Worm (Caenorhabditis elegans) whole organism, L4 larva: ENCODE results near the gene W02H3.1.

ENCODE experiments used
- Y105C5A.15 ChIP-seq: fragments of 200-800 bp; sonication (Bioruptor generic); IDR thresholded peaks from 2 replicates; pipeline ENCODE4 v1.3.6; 2022; ENCODE audit warnings: missing genetic modification characterization, missing compliant biosample characterization
- aly-2 ChIP-seq: sonication (generic microtip); optimal IDR thresholded peaks from 2 replicates; lab custom pipeline; 2018; ENCODE audit warnings: missing biosample characterization, missing genetic modification characterization
- attf-4 ChIP-seq: sonication (generic microtip); optimal IDR thresholded peaks from 3 replicates; lab custom pipeline; 2017; ENCODE audit warnings: missing biosample characterization, missing genetic modification characterization
- ceh-82 ChIP-seq: sonication (generic microtip); optimal IDR thresholded peaks from 2 replicates; lab custom pipeline; 2017; ENCODE audit warnings: missing biosample characterization, missing genetic modification characterization
- daf-16 ChIP-seq, 3 experiments: sonication (generic microtip); optimal IDR thresholded peaks; 2 replicates each; lab custom pipeline; 2016 to 2017; ENCODE audit warnings: missing genetic modification characterization in 3 of 3, missing genetic modification reagents in 3 of 3, mild to moderate bottlenecking in 2 of 3, missing compliant biosample characterization in 2 of 3, missing biosample characterization in 1 of 3, moderate library complexity in 1 of 3
- jun-1 ChIP-seq: fragments of 150-350 bp; optimal IDR thresholded peaks from 2 replicates; lab custom pipeline; 2014; ENCODE audit warnings: missing biosample characterization, missing genetic modification reagents, missing genetic modification characterization
- lin-29 ChIP-seq: fragments of 200-800 bp; sonication (Bioruptor generic); IDR thresholded peaks from 2 replicates; pipeline ENCODE4 v1.3.6; 2022; ENCODE audit warnings: missing genetic modification reagents, missing genetic modification characterization, missing compliant biosample characterization
- mdl-1 ChIP-seq, 2 experiments: fragments of 150-350 bp in 1 of 2; sonication (generic microtip) in 1 of 2; optimal IDR thresholded peaks; 2 replicates each; lab custom pipeline; 2014 to 2017; ENCODE audit warnings: missing biosample characterization in 2 of 2, missing genetic modification characterization in 2 of 2
- mes-2 ChIP-seq: sonication (generic microtip); optimal IDR thresholded peaks from 2 replicates; lab custom pipeline; 2016; ENCODE audit warnings: missing genotype, mild to moderate bottlenecking, missing genetic modification characterization, missing compliant biosample characterization; ENCODE audit not compliant: poor library complexity, severe bottlenecking
- pqm-1 ChIP-seq: sonication (generic microtip); optimal IDR thresholded peaks from 2 replicates; lab custom pipeline; 2017; ENCODE audit warnings: missing biosample characterization, missing genetic modification characterization
- sdz-12 ChIP-seq: fragments of 200-800 bp; sonication (Bioruptor generic); optimal IDR thresholded peaks from 2 replicates; lab custom pipeline; 2018; ENCODE audit warnings: mild to moderate bottlenecking, missing genetic modification characterization, missing compliant biosample characterization
- skn-1 ChIP-seq: fragments of 150-350 bp; optimal IDR thresholded peaks from 2 replicates; lab custom pipeline; 2014; ENCODE audit warnings: missing biosample characterization, missing genetic modification characterization
- unc-62 ChIP-seq, 3 experiments: fragments of 150-350 bp in 1 of 3; sonication (generic microtip); optimal IDR thresholded peaks in 2 of 3; peaks in 1 of 3; 1 replicate in 1 of 3; 2 replicates in 2 of 3; lab custom pipeline; 2014 to 2017; ENCODE audit warnings: missing biosample characterization in 3 of 3, missing genetic modification characterization in 3 of 3, missing genetic modification reagents in 3 of 3, missing genotype in 1 of 3
- zag-1 ChIP-seq: fragments of 150-350 bp; optimal IDR thresholded peaks from 2 replicates; lab custom pipeline; 2014; ENCODE audit warnings: missing biosample characterization, missing genetic modification characterization

DNA sequence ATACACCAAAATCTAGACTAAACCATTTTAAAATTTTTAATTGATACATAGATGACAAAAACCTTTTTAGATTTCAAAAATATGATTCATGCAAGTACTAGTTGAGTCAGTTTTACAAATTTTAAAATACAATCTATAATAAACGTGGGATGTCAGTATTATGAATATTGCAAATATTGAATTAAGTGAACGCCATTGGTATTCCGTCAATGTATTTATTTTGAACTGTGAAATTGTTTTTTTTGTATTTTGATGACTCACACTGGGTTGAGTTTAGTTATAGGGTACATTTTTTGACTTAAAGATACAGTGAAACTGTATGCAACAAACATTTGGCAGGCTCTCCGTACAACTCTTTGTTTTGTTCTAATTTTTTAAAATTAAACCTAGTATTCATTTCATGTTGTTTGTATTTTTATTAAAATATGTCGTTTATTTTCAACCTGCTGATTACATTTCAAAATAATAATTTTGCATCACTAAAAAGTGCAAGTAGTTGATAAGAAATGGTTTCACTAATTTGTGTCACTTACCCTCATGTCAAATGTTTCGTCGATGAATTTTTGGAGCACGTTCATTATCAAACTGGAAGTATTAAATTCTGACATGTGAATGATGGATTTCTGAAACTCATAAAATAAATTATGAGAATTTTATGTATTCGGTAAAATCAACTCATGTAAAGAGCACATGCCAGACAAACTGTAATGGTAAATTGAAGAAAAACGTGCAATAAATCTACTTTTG lies at the start of gene W02H3.1:
- TF ChIP-seq zag-1 (tag; lab: Kevin White, UChicago) (no peak), ceh-82 (no peak), attf-4 (tag; lab: Kevin White, UChicago) (no peak), Y105C5A.15 (GFP tag; lab: Robert Waterston, UW) (no peak), daf-16 (GFP tag; optimal IDR thresholded peaks at IDR 0.05; lab: Kevin White, UChicago) (no peak), daf-16 (tag; optimal IDR thresholded peaks at IDR 0.05; lab: Kevin White, UChicago) (no peak), mes-2 (tag; lab: Kevin White, UChicago) (no peak), sdz-12 (GFP tag; lab: Kevin White, UChicago) (no peak), mdl-1 (tag; optimal IDR thresholded peaks at IDR 0.05; lab: Kevin White, UChicago) (no peak), jun-1 (tag; lab: Kevin White, UChicago) (no peak), pqm-1 (tag; lab: Kevin White, UChicago) (peak; percentile 65), unc-62 (GFP tag; optimal IDR thresholded peaks at IDR 0.05 in 1 of 2; lab: Kevin White, UChicago) (no peak), unc-62 (tag; optimal IDR thresholded peaks at IDR 0.05; lab: Kevin White, UChicago) (no peak), aly-2 (no peak), skn-1 (tag; lab: Kevin White, UChicago) (no peak), lin-29 (GFP tag; lab: Robert Waterston, UW) (no peak)
